Worm (Caenorhabditis elegans) whole organism, late embryonic: ENCODE measurements around the gene Y39A1A.27.

Experiments
- C08G9.2 ChIP-seq: sonication (generic microtip); optimal IDR thresholded peaks from 2 replicates; lab custom pipeline; 2016; ENCODE audit warnings: mild to moderate bottlenecking, missing genetic modification characterization, moderate library complexity, missing compliant biosample characterization
- ahr-1 ChIP-seq: sonication (generic microtip); optimal IDR thresholded peaks from 2 replicates; lab custom pipeline; 2016; ENCODE audit warnings: missing genetic modification characterization, missing compliant biosample characterization
- ama-1 ChIP-seq: fragments of 150-350 bp; optimal IDR thresholded peaks from 2 replicates; lab custom pipeline; 2014
- ceh-19 ChIP-seq: fragments of 200-800 bp; sonication (Bioruptor generic); optimal IDR thresholded peaks from 2 replicates; lab custom pipeline; 2018; ENCODE audit warnings: mild to moderate bottlenecking, missing genetic modification characterization, missing compliant biosample characterization
- ceh-2 ChIP-seq: sonication (generic microtip); optimal IDR thresholded peaks from 2 replicates; lab custom pipeline; 2016; ENCODE audit warnings: missing genotype, missing genetic modification characterization, missing compliant biosample characterization
- ceh-22 ChIP-seq: sonication (generic microtip); optimal IDR thresholded peaks from 2 replicates; lab custom pipeline; 2017; ENCODE audit warnings: missing biosample characterization, missing genetic modification characterization
- ceh-24 ChIP-seq: sonication (generic microtip); optimal IDR thresholded peaks from 2 replicates; lab custom pipeline; 2016; ENCODE audit warnings: mild to moderate bottlenecking, missing genetic modification characterization, missing compliant biosample characterization
- ceh-30 ChIP-seq: fragments of 150-350 bp; optimal IDR thresholded peaks from 2 replicates; lab custom pipeline; 2014; ENCODE audit warnings: missing biosample characterization, missing genetic modification characterization
- ceh-9 ChIP-seq: sonication (generic microtip); optimal IDR thresholded peaks from 2 replicates; lab custom pipeline; 2016; ENCODE audit warnings: mild to moderate bottlenecking, missing genetic modification characterization, inconsistent platforms, missing compliant biosample characterization
- che-1 ChIP-seq: sonication (generic microtip); optimal IDR thresholded peaks from 2 replicates; lab custom pipeline; 2016; ENCODE audit warnings: mild to moderate bottlenecking, missing genetic modification characterization, missing compliant biosample characterization
- dmd-4 ChIP-seq: sonication (generic microtip); optimal IDR thresholded peaks from 2 replicates; lab custom pipeline; 2016; ENCODE audit warnings: borderline replicate concordance, missing genetic modification characterization, missing compliant biosample characterization
- elt-2 ChIP-seq: sonication (generic microtip); optimal IDR thresholded peaks from 2 replicates; lab custom pipeline; 2016; ENCODE audit warnings: missing genetic modification reagents, missing genetic modification characterization, missing compliant biosample characterization
- ets-4 ChIP-seq: sonication (generic microtip); optimal IDR thresholded peaks from 2 replicates; lab custom pipeline; 2016; ENCODE audit warnings: missing genetic modification characterization, missing compliant biosample characterization
- fkh-10 ChIP-seq: fragments of 150-350 bp; optimal IDR thresholded peaks from 2 replicates; lab custom pipeline; 2014; ENCODE audit warnings: missing biosample characterization, missing genetic modification reagents, missing genetic modification characterization
- hlh-13 ChIP-seq: fragments of 200-800 bp; sonication (Bioruptor generic); optimal IDR thresholded peaks from 2 replicates; lab custom pipeline; 2018; ENCODE audit warnings: mild to moderate bottlenecking, missing genetic modification characterization, missing compliant biosample characterization
- hlh-15 ChIP-seq: sonication (generic microtip); optimal IDR thresholded peaks from 2 replicates; lab custom pipeline; 2016; ENCODE audit warnings: missing genetic modification characterization, missing compliant biosample characterization
- lim-6 ChIP-seq: sonication (generic microtip); optimal IDR thresholded peaks from 2 replicates; lab custom pipeline; 2016; ENCODE audit warnings: missing genetic modification characterization, missing compliant biosample characterization
- lin-11 ChIP-seq: fragments of 200-800 bp; sonication (Bioruptor generic); optimal IDR thresholded peaks from 2 replicates; lab custom pipeline; 2018; ENCODE audit warnings: mild to moderate bottlenecking, missing genetic modification characterization, missing compliant biosample characterization
- nfya-1 ChIP-seq: sonication (generic microtip); optimal IDR thresholded peaks from 2 replicates; lab custom pipeline; 2017; ENCODE audit warnings: missing genetic modification characterization, mild to moderate bottlenecking, missing compliant biosample characterization, antibody characterized with exemption, moderate library complexity
- nhr-11 ChIP-seq: fragments of 150-350 bp; optimal IDR thresholded peaks from 2 replicates; lab custom pipeline; 2014; ENCODE audit warnings: missing biosample characterization, missing genetic modification characterization
- pha-2 ChIP-seq: sonication (generic microtip); optimal IDR thresholded peaks from 2 replicates; lab custom pipeline; 2017; ENCODE audit warnings: mild to moderate bottlenecking, missing genetic modification characterization, missing compliant biosample characterization
- pha-4 ChIP-seq: fragments of 150-350 bp; optimal IDR thresholded peaks from 2 replicates; lab custom pipeline; 2018; ENCODE audit warnings: missing biosample characterization, missing genetic modification reagents, missing genetic modification characterization
- pqm-1 ChIP-seq: sonication (generic microtip); optimal IDR thresholded peaks from 2 replicates; lab custom pipeline; 2016; ENCODE audit warnings: missing genetic modification characterization, missing compliant biosample characterization
- ref-2 ChIP-seq: sonication (generic microtip); optimal IDR thresholded peaks from 2 replicates; lab custom pipeline; 2016; ENCODE audit warnings: missing genetic modification characterization, missing compliant biosample characterization
- rnt-1 ChIP-seq: sonication (generic microtip); optimal IDR thresholded peaks from 2 replicates; lab custom pipeline; 2016; ENCODE audit warnings: missing genetic modification characterization, missing compliant biosample characterization
- sox-4 ChIP-seq: sonication (generic microtip); optimal IDR thresholded peaks from 2 replicates; lab custom pipeline; 2017; ENCODE audit warnings: mild to moderate bottlenecking, missing genetic modification characterization, inconsistent platforms, missing compliant biosample characterization
- tbx-7 ChIP-seq: sonication (generic microtip); optimal IDR thresholded peaks from 2 replicates; lab custom pipeline; 2016; ENCODE audit warnings: missing genotype, missing genetic modification characterization, missing compliant biosample characterization
- ttx-3 ChIP-seq: sonication (generic microtip); optimal IDR thresholded peaks from 2 replicates; lab custom pipeline; 2016; ENCODE audit warnings: missing genetic modification reagents, missing genetic modification characterization, missing compliant biosample characterization
- unc-3 ChIP-seq, 2 experiments: fragments of 200-800 bp in 1 of 2; sonication (Bioruptor generic) in 1 of 2; sonication (generic microtip) in 1 of 2; conservative IDR thresholded peaks in 1 of 2; optimal IDR thresholded peaks in 1 of 2; 2 replicates each; pipeline versions ENCODE4 v1.3.6 to Lab custom; 2016 to 2022; ENCODE audit warnings: missing compliant biosample characterization in 2 of 2, missing genetic modification characterization in 2 of 2, missing genetic modification reagents in 1 of 2
- unc-42 ChIP-seq: sonication (generic microtip); optimal IDR thresholded peaks from 2 replicates; lab custom pipeline; 2016; ENCODE audit warnings: missing genotype, missing genetic modification characterization, missing compliant biosample characterization
- unc-86 ChIP-seq: sonication (generic microtip); optimal IDR thresholded peaks from 2 replicates; lab custom pipeline; 2016; ENCODE audit warnings: missing genetic modification characterization, missing compliant biosample characterization
- zip-5 ChIP-seq: sonication (generic microtip); optimal IDR thresholded peaks from 2 replicates; lab custom pipeline; 2016; ENCODE audit warnings: missing genetic modification characterization, missing compliant biosample characterization

The Y39A1A.27 gene

DNA sequence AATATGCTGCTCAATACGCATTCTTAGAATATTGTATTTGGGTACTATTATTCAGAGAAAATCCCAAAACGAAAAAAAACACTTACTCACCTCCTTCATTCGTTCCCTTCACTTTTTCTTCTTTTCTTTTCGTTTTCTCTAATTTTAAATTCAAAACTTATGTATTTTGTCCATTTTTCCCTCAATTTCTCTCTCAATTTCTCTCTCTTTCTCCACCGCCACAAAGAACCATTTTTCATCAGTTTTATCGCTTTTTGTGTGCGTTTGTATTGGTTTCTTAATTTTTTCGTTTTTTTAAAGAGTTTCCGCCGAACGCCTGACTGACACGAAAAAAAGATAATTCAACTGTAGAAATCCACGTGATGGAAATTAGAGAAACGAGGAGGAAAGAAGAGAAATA, 15.9 kb downstream of the Y39A1A.27 start, which contains the start of gene cnt-2:
cnt-2 (plus strand) TSS at position 301 of the 400 bp plus-strand sequence.
- TF ChIP-seq ceh-30 (tag; lab: Kevin White, UChicago) (no peak), unc-42 (no peak), nhr-11 (tag; lab: Kevin White, UChicago) (no peak), ceh-22 (tag; lab: Kevin White, UChicago) (no peak), rnt-1 (tag; lab: Kevin White, UChicago) (no peak), ceh-19 (GFP tag; lab: Kevin White, UChicago) (no peak), C08G9.2 (no peak), lim-6 (tag; lab: Kevin White, UChicago) (no peak), ama-1 (lab: Kevin White, UChicago) (no peak), che-1 (tag; lab: Kevin White, UChicago) (no peak), ceh-2 (no peak), ets-4 (no peak), ttx-3 (no peak), tbx-7 (tag; lab: Kevin White, UChicago) (no peak), ahr-1 (tag; lab: Kevin White, UChicago) (no peak)

DNA sequence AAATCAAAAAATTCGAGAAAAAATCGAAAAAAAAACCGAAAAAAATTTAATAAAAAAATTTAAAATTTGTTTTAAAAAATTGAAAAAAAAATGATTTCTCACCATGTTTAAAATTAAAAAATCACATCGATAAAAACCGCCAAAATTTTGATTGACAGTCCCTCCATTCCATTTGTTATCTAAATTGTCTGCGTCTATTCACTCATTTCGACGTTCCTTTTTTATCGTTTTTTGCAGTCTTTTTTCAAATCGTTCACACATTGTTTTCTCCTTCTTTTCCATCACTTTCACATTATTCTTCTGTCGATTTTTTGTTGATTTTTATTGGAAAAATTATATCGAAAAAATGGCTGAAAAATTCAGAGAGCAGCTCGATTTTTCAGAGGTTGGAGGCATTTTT, 17.3 kb downstream of the Y39A1A.27 start:
- TF ChIP-seq lim-6 (tag; lab: Kevin White, UChicago), result no peak

DNA sequence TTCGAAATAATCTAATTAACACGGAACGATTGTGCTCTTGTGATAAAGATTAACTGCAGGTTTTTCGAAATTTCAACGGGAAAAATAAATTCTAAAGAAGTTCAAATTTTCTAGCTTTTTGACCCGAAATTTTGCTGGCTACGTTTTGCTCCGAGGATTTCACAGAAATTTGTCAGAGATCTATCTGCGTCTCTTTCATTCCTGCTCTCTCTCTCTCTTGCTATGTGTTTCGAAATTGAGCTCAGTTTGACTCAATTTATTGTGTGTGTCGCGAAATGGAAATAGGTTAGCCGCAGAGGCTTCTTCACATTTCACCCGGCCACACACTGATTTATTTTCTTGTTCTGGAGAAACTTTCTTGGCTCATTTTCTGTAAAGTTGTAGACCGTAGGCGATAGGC, 18.9 kb downstream of the Y39A1A.27 start:
- TF ChIP-seq nhr-11 (tag; lab: Kevin White, UChicago) (no peak), pqm-1 (tag; lab: Kevin White, UChicago) (no peak), rnt-1 (tag; lab: Kevin White, UChicago) (no peak), pha-2 (tag; lab: Kevin White, UChicago) (no peak), elt-2 (no peak), unc-42 (peak; percentile 45), unc-3 (GFP tag; conservative IDR thresholded peaks at IDR 0.05; lab: Robert Waterston, UW) (no peak), unc-3 (tag; optimal IDR thresholded peaks at IDR 0.05; lab: Kevin White, UChicago) (no peak), unc-86 (tag; lab: Kevin White, UChicago) (no peak)
- TF ChIP-seq, all 69 proteins: peak for 1

DNA sequence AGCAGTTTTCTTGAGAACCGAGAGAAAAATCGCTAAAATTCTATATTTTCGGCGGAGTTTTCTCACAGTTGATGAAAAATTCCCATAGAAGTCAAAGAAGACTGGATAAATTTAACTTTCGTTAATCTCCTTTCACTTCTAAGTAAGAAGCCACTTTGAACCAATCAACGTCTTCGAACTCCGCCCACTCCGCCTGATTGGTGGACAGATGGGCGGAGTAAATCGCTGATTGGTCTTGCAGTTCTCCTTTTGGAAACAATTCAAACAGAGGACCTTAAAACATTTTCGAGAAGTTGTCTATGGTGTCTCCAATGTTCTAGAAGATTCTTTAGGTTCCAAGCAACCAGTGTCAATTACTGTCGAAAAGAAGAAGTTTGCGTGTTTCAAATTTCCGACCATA, 19.6 kb downstream of the Y39A1A.27 start:
- TF ChIP-seq ceh-19 (GFP tag; lab: Kevin White, UChicago), result no peak
- TF ChIP-seq nfya-1 (tag; lab: Kevin White, UChicago), result peak; percentile 98
- TF ChIP-seq ref-2, result peak; percentile 5
- TF ChIP-seq unc-3 (GFP tag; conservative IDR thresholded peaks at IDR 0.05; lab: Robert Waterston, UW), result no peak
- TF ChIP-seq unc-3 (tag; optimal IDR thresholded peaks at IDR 0.05; lab: Kevin White, UChicago), result no peak
- TF ChIP-seq, all 69 proteins: peak for 2

DNA sequence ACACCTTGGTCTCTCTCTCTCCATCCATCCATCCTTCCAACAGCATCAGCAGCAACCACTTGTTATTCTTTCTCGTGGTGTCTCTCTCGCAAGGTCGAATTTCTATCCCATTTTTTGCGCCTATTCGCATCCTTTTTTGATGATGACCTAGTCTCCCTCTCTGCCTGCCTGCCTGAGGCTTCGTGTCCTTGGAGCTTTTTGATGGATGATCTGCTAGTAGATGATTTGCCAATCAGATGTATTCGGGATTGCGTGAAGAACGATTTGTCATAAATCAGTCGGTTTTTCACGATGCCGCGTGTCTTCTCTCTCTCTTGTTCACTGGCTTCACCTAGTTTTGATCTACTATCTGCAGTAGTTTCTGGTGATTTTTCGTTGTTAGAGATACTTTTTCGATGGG, 22.5 kb downstream of the Y39A1A.27 start:
- TF ChIP-seq ets-4, result no peak
- no peak for TF ChIP-seq pha-4
- TF ChIP-seq dmd-4 (tag; lab: Kevin White, UChicago), result no peak

DNA sequence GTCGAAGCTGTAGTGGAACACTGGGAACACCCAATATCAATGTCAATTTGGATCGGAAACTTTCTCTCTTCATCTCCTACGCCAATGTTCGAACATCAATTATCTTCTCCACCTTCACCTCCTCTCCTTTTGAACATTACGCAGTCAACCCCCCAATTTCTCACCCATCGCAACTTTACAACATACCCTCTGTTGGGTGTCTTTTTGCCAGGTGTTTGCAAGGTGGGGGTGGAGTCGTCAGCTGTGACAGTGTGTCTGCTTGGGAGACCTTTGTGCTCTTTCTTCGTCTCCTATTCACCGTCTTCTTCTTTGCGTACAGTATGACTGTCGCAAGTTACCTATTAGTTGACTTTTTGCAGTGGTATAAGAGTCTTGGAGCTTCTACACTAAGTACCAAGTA, 27.9 kb downstream of the Y39A1A.27 start:
- no peak for TF ChIP-seq ceh-9
- no peak for TF ChIP-seq zip-5 (tag; lab: Kevin White, UChicago)
- no peak for TF ChIP-seq ets-4
- TF ChIP-seq lin-11, result no peak
- no peak for TF ChIP-seq hlh-15 (tag; lab: Kevin White, UChicago)
- TF ChIP-seq hlh-13 (GFP tag; lab: Kevin White, UChicago), result no peak
- TF ChIP-seq ttx-3, result no peak
- no peak for TF ChIP-seq ama-1 (lab: Kevin White, UChicago)
- no peak for TF ChIP-seq fkh-10
- no peak for TF ChIP-seq sox-4 (tag; lab: Kevin White, UChicago)
- no peak for TF ChIP-seq ceh-24 (tag; lab: Kevin White, UChicago)
